Worm (Caenorhabditis elegans) whole organism, young adult: ENCODE data around the gene D1022.4.

Source experiments
- B0019.2 ChIP-seq: fragments of 200-800 bp; sonication (Bioruptor generic); conservative IDR thresholded peaks from 2 replicates; pipeline ENCODE4 v1.3.6; 2022; ENCODE audit warnings: missing genetic modification reagents, missing genetic modification characterization, missing compliant biosample characterization
- B0035.1 ChIP-seq: sonication (generic microtip); optimal IDR thresholded peaks from 2 replicates; lab custom pipeline; 2016; ENCODE audit warnings: missing genetic modification characterization, mild to moderate bottlenecking, missing compliant biosample characterization, missing genotype, missing genetic modification reagents
- C06A6.2 ChIP-seq: fragments of 200-800 bp; sonication (Bioruptor generic); conservative IDR thresholded peaks from 2 replicates; pipeline ENCODE4 v1.3.6; 2022; ENCODE audit warnings: missing genetic modification characterization, missing compliant biosample characterization
- F23B12.7 ChIP-seq: sonication (generic microtip); optimal IDR thresholded peaks from 2 replicates; lab custom pipeline; 2017; ENCODE audit warnings: missing genetic modification characterization, mild to moderate bottlenecking, missing compliant biosample characterization, antibody characterized with exemption, moderate library complexity; ENCODE audit not compliant: insufficient read depth
- F39B2.1 ChIP-seq: fragments of 200-800 bp; sonication (Bioruptor generic); IDR thresholded peaks from 2 replicates; pipeline ENCODE4 v1.3.6; 2022; ENCODE audit warnings: missing genetic modification reagents, missing genetic modification characterization, missing compliant biosample characterization
- F57A8.1 ChIP-seq: fragments of 200-800 bp; sonication (Bioruptor generic); optimal IDR thresholded peaks from 2 replicates; lab custom pipeline; 2018; ENCODE audit warnings: mild to moderate bottlenecking, missing genetic modification characterization, moderate library complexity, missing compliant biosample characterization
- K12H6.12 ChIP-seq: fragments of 200-800 bp; sonication (Bioruptor generic); optimal IDR thresholded peaks from 2 replicates; lab custom pipeline; 2018; ENCODE audit warnings: mild to moderate bottlenecking, missing genetic modification characterization, missing compliant biosample characterization
- Y53G8AR.9 ChIP-seq: fragments of 200-800 bp; sonication (Bioruptor generic); conservative IDR thresholded peaks from 2 replicates; pipeline ENCODE4 v1.3.6; 2022; ENCODE audit warnings: missing genetic modification reagents, missing genetic modification characterization, missing compliant biosample characterization
- aptf-3 ChIP-seq: fragments of 200-800 bp; sonication (Bioruptor generic); IDR thresholded peaks from 2 replicates; pipeline ENCODE4 v1.3.6; 2022; ENCODE audit warnings: missing genetic modification characterization, missing compliant biosample characterization
- atf-7 ChIP-seq: sonication (generic microtip); optimal IDR thresholded peaks from 2 replicates; lab custom pipeline; 2017; ENCODE audit warnings: mild to moderate bottlenecking, missing genetic modification characterization, missing compliant biosample characterization
- attf-6 ChIP-seq: fragments of 200-800 bp; sonication (Bioruptor generic); IDR thresholded peaks from 2 replicates; pipeline ENCODE4 v1.3.6; 2022; ENCODE audit warnings: missing genetic modification reagents, missing genetic modification characterization, missing compliant biosample characterization
- bed-2 ChIP-seq: fragments of 200-800 bp; sonication (Bioruptor generic); IDR thresholded peaks from 2 replicates; pipeline ENCODE4 v1.3.6; 2022; ENCODE audit warnings: missing genetic modification reagents, missing genetic modification characterization, missing compliant biosample characterization
- ceh-27 ChIP-seq: fragments of 200-800 bp; sonication (Bioruptor generic); optimal IDR thresholded peaks from 2 replicates; lab custom pipeline; 2018; ENCODE audit warnings: mild to moderate bottlenecking, missing genetic modification characterization, moderate library complexity, missing compliant biosample characterization
- efl-1 ChIP-seq: fragments of 150-350 bp; optimal IDR thresholded peaks from 2 replicates; lab custom pipeline; 2014; ENCODE audit warnings: missing biosample characterization, missing genetic modification reagents, missing genetic modification characterization
- ekl-4 ChIP-seq: fragments of 200-800 bp; sonication (Bioruptor generic); IDR thresholded peaks from 2 replicates; pipeline ENCODE4 v1.3.6; 2022; ENCODE audit warnings: missing genetic modification reagents, missing genetic modification characterization, missing compliant biosample characterization
- hmg-1.2 ChIP-seq: fragments of 200-800 bp; sonication (Bioruptor generic); IDR thresholded peaks from 2 replicates; pipeline ENCODE4 v1.3.6; 2022; ENCODE audit warnings: missing genetic modification reagents, missing genetic modification characterization, missing compliant biosample characterization
- lsl-1 ChIP-seq: fragments of 200-800 bp; sonication (Bioruptor generic); optimal IDR thresholded peaks from 2 replicates; lab custom pipeline; 2018; ENCODE audit warnings: mild to moderate bottlenecking, missing genetic modification characterization, moderate library complexity, missing compliant biosample characterization
- lsy-27 ChIP-seq: sonication (generic microtip); optimal IDR thresholded peaks from 2 replicates; lab custom pipeline; 2017; ENCODE audit warnings: missing genetic modification characterization, mild to moderate bottlenecking, missing compliant biosample characterization, antibody characterized with exemption, missing genotype, borderline replicate concordance; ENCODE audit not compliant: insufficient read depth
- madf-10 ChIP-seq: sonication (generic microtip); optimal IDR thresholded peaks from 2 replicates; lab custom pipeline; 2016; ENCODE audit warnings: mild to moderate bottlenecking, missing genetic modification characterization, missing compliant biosample characterization
- mes-4 ChIP-seq: sonication (generic microtip); optimal IDR thresholded peaks from 2 replicates; lab custom pipeline; 2016; ENCODE audit warnings: missing genotype, missing genetic modification characterization, missing compliant biosample characterization
- mxl-1 ChIP-seq: sonication (generic microtip); optimal IDR thresholded peaks from 2 replicates; lab custom pipeline; 2016; ENCODE audit warnings: missing genetic modification characterization, missing compliant biosample characterization
- nfya-1 ChIP-seq: sonication (generic microtip); optimal IDR thresholded peaks from 2 replicates; lab custom pipeline; 2017; ENCODE audit warnings: antibody characterized with exemption, missing compliant biosample characterization, missing genetic modification characterization, borderline replicate concordance; ENCODE audit not compliant: insufficient read depth
- nfyb-1 ChIP-seq: fragments of 200-800 bp; sonication (Bioruptor generic); IDR thresholded peaks from 2 replicates; pipeline ENCODE4 v1.3.6; 2022; ENCODE audit warnings: missing genetic modification reagents, missing genetic modification characterization, missing compliant biosample characterization
- nhr-80 ChIP-seq: sonication (generic microtip); optimal IDR thresholded peaks from 2 replicates; lab custom pipeline; 2016; ENCODE audit warnings: missing genetic modification characterization, missing compliant biosample characterization
- rec-8 ChIP-seq, 2 experiments: sonication (generic microtip); optimal IDR thresholded peaks; 2 replicates each; lab custom pipeline; 2016; ENCODE audit warnings: mild to moderate bottlenecking in 2 of 2, missing genetic modification characterization in 2 of 2, missing genetic modification reagents in 2 of 2, missing genotype in 2 of 2, missing biosample characterization in 1 of 2, missing compliant biosample characterization in 1 of 2, moderate library complexity in 1 of 2
- sdz-38 ChIP-seq: sonication (generic microtip); optimal IDR thresholded peaks from 2 replicates; lab custom pipeline; 2016; ENCODE audit warnings: missing genotype, missing genetic modification characterization, missing compliant biosample characterization
- snpc-1.3 ChIP-seq: sonication (generic microtip); optimal IDR thresholded peaks from 2 replicates; lab custom pipeline; 2017; ENCODE audit warnings: missing genetic modification characterization, mild to moderate bottlenecking, missing compliant biosample characterization, antibody characterized with exemption, moderate library complexity, missing genotype, missing genetic modification reagents; ENCODE audit not compliant: insufficient read depth
- sptf-2 ChIP-seq: fragments of 200-800 bp; sonication (Bioruptor generic); optimal IDR thresholded peaks from 2 replicates; lab custom pipeline; 2018; ENCODE audit warnings: mild to moderate bottlenecking, missing genetic modification characterization, missing compliant biosample characterization
- tlf-1 ChIP-seq: fragments of 200-800 bp; sonication (Bioruptor generic); optimal IDR thresholded peaks from 2 replicates; lab custom pipeline; 2018; ENCODE audit warnings: mild to moderate bottlenecking, missing genetic modification characterization, missing compliant biosample characterization
- zfh-2 ChIP-seq: fragments of 200-800 bp; sonication (Bioruptor generic); conservative IDR thresholded peaks from 2 replicates; pipeline ENCODE4 v1.3.6; 2022; ENCODE audit warnings: missing genetic modification reagents, missing genetic modification characterization, missing compliant biosample characterization

D1022.4 gene

ce11 chrII:7457210-7457609, at the start of gene D1022.4:
Gene D1022.4 (minus strand): TSS chrII:7457292.
- peak; percentile 30 for TF ChIP-seq nhr-80 (tag; lab: Kevin White, UChicago)
- no peak for TF ChIP-seq atf-7
- TF ChIP-seq hmg-1.2: peak; percentile 15; the same call in 1 of the 2 replicates

- TF ChIP-seq nfya-1 (tag; lab: Kevin White, UChicago): no peak
These were observed 47.9 kb upstream of the D1022.4 start, which contains the start of gene C28F5.1 for ce11 chrII:7505005-7505404. Gene C28F5.1 (plus strand): TSS chrII:7505305.

ce11 chrII:7499390-7499789, 42.3 kb upstream of the D1022.4 start, which contains the start of gene srab-14:
Gene srab-14 (minus strand): TSS chrII:7499490.
- no peak for TF ChIP-seq F39B2.1 (GFP tag; lab: Robert Waterston, UW)
- no peak for TF ChIP-seq mes-4 (tag; lab: Kevin White, UChicago)
- no peak for TF ChIP-seq sptf-2 (GFP tag; lab: Kevin White, UChicago)
- TF ChIP-seq Y53G8AR.9 (GFP tag; lab: Robert Waterston, UW): no peak
- no peak for TF ChIP-seq mxl-1 (tag; lab: Kevin White, UChicago)
- TF ChIP-seq lsy-27: no peak
- TF ChIP-seq, all 124 proteins: peak for 0

- TF ChIP-seq F23B12.7 (tag; lab: Kevin White, UChicago): no peak
- no peak for TF ChIP-seq B0019.2 (GFP tag; lab: Robert Waterston, UW)
- no peak for TF ChIP-seq sdz-38 (tag; lab: Kevin White, UChicago)
- no peak for TF ChIP-seq F57A8.1 (GFP tag; lab: Kevin White, UChicago)
- TF ChIP-seq bed-2 (GFP tag; lab: Robert Waterston, UW): no peak
- no peak for TF ChIP-seq snpc-1.3 (tag; lab: Kevin White, UChicago)
- TF ChIP-seq aptf-3 (GFP tag; lab: Robert Waterston, UW): no peak
- TF ChIP-seq rec-8 (tag; optimal IDR thresholded peaks at IDR 0.05; lab: Kevin White, UChicago): no peak
- no peak for TF ChIP-seq tlf-1 (GFP tag; lab: Kevin White, UChicago)
- TF ChIP-seq madf-10 (tag; lab: Kevin White, UChicago): no peak
- TF ChIP-seq mxl-1 (tag; lab: Kevin White, UChicago): no peak
- TF ChIP-seq nfyb-1: no peak
- no peak for TF ChIP-seq ekl-4
- TF ChIP-seq ceh-27 (GFP tag; lab: Kevin White, UChicago): no peak
- TF ChIP-seq efl-1: no peak
- TF ChIP-seq attf-6 (GFP tag; lab: Robert Waterston, UW): no peak
- TF ChIP-seq B0035.1: no peak
- no peak for TF ChIP-seq F39B2.1 (GFP tag; lab: Robert Waterston, UW)
- no peak for TF ChIP-seq C06A6.2 (GFP tag; lab: Robert Waterston, UW)
- TF ChIP-seq lsl-1: no peak
- TF ChIP-seq, all 124 proteins: peak for 0
These were observed 39.0 kb upstream of the D1022.4 start, which contains the start of gene spi-1 for ce11 chrII:7496070-7496469. Gene spi-1 (plus strand): TSS chrII:7496247.

ce11 chrII:7494155-7494554, 37.1 kb upstream of the D1022.4 start, which contains the start of gene R10H1.1:
Gene R10H1.1 (plus strand): TSS chrII:7494455.
- TF ChIP-seq K12H6.12 (tag; lab: Kevin White, UChicago) (no peak), zfh-2 (GFP tag; lab: Robert Waterston, UW) (no peak)
